Worm (Caenorhabditis elegans) whole organism, L4 larva: Measurements from ENCODE around the gene sex-1.
A peak's percentile ranks its signal among the peaks of the same experiment; 100 is the strongest.

Experiments used
- F10B5.3 ChIP-seq: sonication (generic microtip); optimal IDR thresholded peaks from 2 replicates; lab custom pipeline; 2016; ENCODE audit warnings: mild to moderate bottlenecking, missing genetic modification characterization, missing compliant biosample characterization
- T20F7.1 ChIP-seq: fragments of 200-800 bp; sonication (Bioruptor generic); optimal IDR thresholded peaks from 2 replicates; lab custom pipeline; 2018; ENCODE audit warnings: mild to moderate bottlenecking, missing genetic modification characterization, missing compliant biosample characterization
- T26A8.4 ChIP-seq: fragments of 200-800 bp; sonication (Bioruptor generic); IDR thresholded peaks from 2 replicates; pipeline ENCODE4 v1.3.6; 2022; ENCODE audit warnings: missing genetic modification characterization, missing compliant biosample characterization
- ZK337.2 ChIP-seq: fragments of 200-800 bp; sonication (Bioruptor generic); IDR thresholded peaks from 2 replicates; pipeline ENCODE4 v1.3.6; 2022; ENCODE audit warnings: missing genetic modification reagents, missing genetic modification characterization, missing compliant biosample characterization
- aha-1 ChIP-seq: fragments of 150-350 bp; peaks from one replicate; lab custom pipeline; 2014; ENCODE audit warnings: missing biosample characterization, missing genetic modification characterization
- aly-2 ChIP-seq: sonication (generic microtip); optimal IDR thresholded peaks from 2 replicates; lab custom pipeline; 2018; ENCODE audit warnings: missing biosample characterization, missing genetic modification characterization
- ama-1 ChIP-seq: fragments of 150-350 bp; optimal IDR thresholded peaks from 2 replicates; lab custom pipeline; 2014; ENCODE audit warnings: inconsistent platforms, mixed read lengths
- arid-1 ChIP-seq: fragments of 200-800 bp; sonication (Bioruptor generic); conservative IDR thresholded peaks from 2 replicates; pipeline ENCODE4 v1.3.6; 2022; ENCODE audit warnings: missing genetic modification reagents, missing genetic modification characterization, missing compliant biosample characterization
- ceh-28 ChIP-seq: fragments of 150-350 bp; optimal IDR thresholded peaks from 2 replicates; lab custom pipeline; 2014; ENCODE audit warnings: missing biosample characterization, missing genetic modification reagents, missing genetic modification characterization
- ces-1 ChIP-seq: fragments of 150-350 bp; sonication (generic microtip); optimal IDR thresholded peaks from 4 replicates; lab custom pipeline; 2014; ENCODE audit warnings: missing biosample characterization, missing genetic modification reagents, missing genetic modification characterization
- cey-2 ChIP-seq: sonication (generic microtip); optimal IDR thresholded peaks from 3 replicates; lab custom pipeline; 2017; ENCODE audit warnings: missing genetic modification characterization, mild to moderate bottlenecking, missing compliant biosample characterization, antibody characterized with exemption, borderline replicate concordance; ENCODE audit not compliant: insufficient read depth
- daf-12 ChIP-seq: fragments of 150-350 bp; optimal IDR thresholded peaks from 2 replicates; lab custom pipeline; 2014; ENCODE audit warnings: missing biosample characterization, missing genetic modification reagents, missing genetic modification characterization
- daf-19 ChIP-seq: fragments of 200-800 bp; sonication (Bioruptor generic); conservative IDR thresholded peaks from 2 replicates; pipeline ENCODE4 v1.3.6; 2022; ENCODE audit warnings: missing genetic modification characterization, missing compliant biosample characterization
- daf-8 ChIP-seq: fragments of 200-800 bp; sonication (Bioruptor generic); IDR thresholded peaks from 2 replicates; pipeline ENCODE4 v1.3.6; 2022; ENCODE audit warnings: missing genetic modification characterization, missing compliant biosample characterization
- dpl-1 ChIP-seq: fragments of 150-350 bp; optimal IDR thresholded peaks from 2 replicates; lab custom pipeline; 2014; ENCODE audit warnings: missing biosample characterization, missing genetic modification reagents, missing genetic modification characterization
- duxl-1 ChIP-seq: sonication (generic microtip); optimal IDR thresholded peaks from 2 replicates; lab custom pipeline; 2016; ENCODE audit warnings: mild to moderate bottlenecking, missing genetic modification characterization, moderate library complexity, missing compliant biosample characterization; ENCODE audit not compliant: poor library complexity
- fkh-10 ChIP-seq: fragments of 150-350 bp; optimal IDR thresholded peaks from 2 replicates; lab custom pipeline; 2014; ENCODE audit warnings: missing biosample characterization, missing genetic modification reagents, missing genetic modification characterization
- hlh-11 ChIP-seq: fragments of 200-800 bp; sonication (Bioruptor generic); optimal IDR thresholded peaks from 2 replicates; lab custom pipeline; 2018; ENCODE audit warnings: mild to moderate bottlenecking, missing genetic modification characterization, missing compliant biosample characterization
- hmg-1.1 ChIP-seq: fragments of 200-800 bp; sonication (Bioruptor generic); IDR thresholded peaks from 2 replicates; pipeline ENCODE4 v1.3.6; 2022; ENCODE audit warnings: missing genetic modification reagents, missing genetic modification characterization, missing compliant biosample characterization
- jun-1 ChIP-seq: fragments of 150-350 bp; optimal IDR thresholded peaks from 2 replicates; lab custom pipeline; 2014; ENCODE audit warnings: missing biosample characterization, missing genetic modification reagents, missing genetic modification characterization
- lin-29 ChIP-seq: fragments of 200-800 bp; sonication (Bioruptor generic); IDR thresholded peaks from 2 replicates; pipeline ENCODE4 v1.3.6; 2022; ENCODE audit warnings: missing genetic modification reagents, missing genetic modification characterization, missing compliant biosample characterization
- lin-38 ChIP-seq: fragments of 200-800 bp; sonication (Bioruptor generic); IDR thresholded peaks from 2 replicates; pipeline ENCODE4 v1.3.6; 2022; ENCODE audit warnings: missing genetic modification reagents, missing genetic modification characterization, missing compliant biosample characterization
- lir-3 ChIP-seq: sonication (generic microtip); optimal IDR thresholded peaks from 2 replicates; lab custom pipeline; 2016; ENCODE audit warnings: mild to moderate bottlenecking, missing genetic modification characterization, missing compliant biosample characterization
- lsy-2 ChIP-seq, 2 experiments: fragments of 150-350 bp in 1 of 2; sonication (generic microtip) in 1 of 2; optimal IDR thresholded peaks; 2 replicates each; lab custom pipeline; 2014 to 2017; ENCODE audit warnings: missing biosample characterization in 2 of 2, missing genetic modification characterization in 2 of 2
- madf-5 ChIP-seq, 2 experiments: fragments of 200-800 bp; sonication (Bioruptor generic); IDR thresholded peaks; 2 replicates each; pipeline ENCODE4 v1.3.6; 2022; ENCODE audit warnings: missing compliant biosample characterization in 2 of 2, missing genetic modification characterization in 2 of 2
- mdl-1 ChIP-seq, 2 experiments: fragments of 150-350 bp in 1 of 2; sonication (generic microtip) in 1 of 2; optimal IDR thresholded peaks; 2 replicates each; lab custom pipeline; 2014 to 2017; ENCODE audit warnings: missing biosample characterization in 2 of 2, missing genetic modification characterization in 2 of 2
- mdt-29 ChIP-seq: fragments of 200-800 bp; sonication (Bioruptor generic); IDR thresholded peaks from 2 replicates; pipeline ENCODE4 v1.3.6; 2022; ENCODE audit warnings: missing genetic modification reagents, missing genetic modification characterization, missing compliant biosample characterization
- mep-1 ChIP-seq: fragments of 150-350 bp; sonication (generic microtip); optimal IDR thresholded peaks from 3 replicates; lab custom pipeline; 2014; ENCODE audit warnings: missing biosample characterization, missing genetic modification characterization
- nhr-11 ChIP-seq: fragments of 150-350 bp; optimal IDR thresholded peaks from 2 replicates; lab custom pipeline; 2014; ENCODE audit warnings: missing biosample characterization, missing genetic modification characterization
- nhr-111 ChIP-seq: fragments of 200-800 bp; sonication (Bioruptor generic); optimal IDR thresholded peaks from 2 replicates; lab custom pipeline; 2018; ENCODE audit warnings: mild to moderate bottlenecking, missing genetic modification characterization, missing compliant biosample characterization
- nhr-237 ChIP-seq: sonication (generic microtip); optimal IDR thresholded peaks from 2 replicates; lab custom pipeline; 2017; ENCODE audit warnings: missing biosample characterization, missing genetic modification characterization
- nhr-25 ChIP-seq: sonication (generic microtip); optimal IDR thresholded peaks from 2 replicates; lab custom pipeline; 2017; ENCODE audit warnings: missing genetic modification characterization, mild to moderate bottlenecking, missing compliant biosample characterization, antibody characterized with exemption, moderate library complexity, borderline replicate concordance; ENCODE audit not compliant: insufficient read depth
- nhr-41 ChIP-seq: fragments of 200-800 bp; sonication (Bioruptor generic); IDR thresholded peaks from 2 replicates; pipeline ENCODE4 v1.3.6; 2022; ENCODE audit warnings: missing genetic modification reagents, missing genetic modification characterization, missing compliant biosample characterization
- nhr-42 ChIP-seq: fragments of 200-800 bp; sonication (Bioruptor generic); IDR thresholded peaks from 2 replicates; pipeline ENCODE4 v1.3.6; 2022; ENCODE audit warnings: missing genetic modification characterization, missing compliant biosample characterization
- nhr-6 ChIP-seq: fragments of 150-350 bp; optimal IDR thresholded peaks from 2 replicates; lab custom pipeline; 2014; ENCODE audit warnings: missing biosample characterization, missing genetic modification characterization
- nhr-76 ChIP-seq: fragments of 150-350 bp; optimal IDR thresholded peaks from 2 replicates; lab custom pipeline; 2014; ENCODE audit warnings: missing biosample characterization, missing genetic modification characterization
- nhr-77 ChIP-seq: fragments of 150-350 bp; optimal IDR thresholded peaks from 2 replicates; lab custom pipeline; 2014; ENCODE audit warnings: missing biosample characterization, missing genetic modification characterization
- pha-4 ChIP-seq, 2 experiments: fragments of 150-350 bp in 1 of 2; fragments of 200-800 bp in 1 of 2; sonication (Bioruptor generic) in 1 of 2; IDR thresholded peaks in 1 of 2; optimal IDR thresholded peaks in 1 of 2; 2 replicates each; pipeline versions ENCODE4 v1.3.6 to Lab custom; 2014 to 2022; ENCODE audit warnings: missing genetic modification characterization in 2 of 2, missing genetic modification reagents in 2 of 2, missing biosample characterization in 1 of 2, missing compliant biosample characterization in 1 of 2
- pqm-1 ChIP-seq: sonication (generic microtip); optimal IDR thresholded peaks from 2 replicates; lab custom pipeline; 2017; ENCODE audit warnings: missing biosample characterization, missing genetic modification characterization
- rbr-2 ChIP-seq: sonication (generic microtip); optimal IDR thresholded peaks from 2 replicates; lab custom pipeline; 2016; ENCODE audit warnings: missing genotype, missing genetic modification characterization, missing compliant biosample characterization
- sdz-12 ChIP-seq: fragments of 200-800 bp; sonication (Bioruptor generic); optimal IDR thresholded peaks from 2 replicates; lab custom pipeline; 2018; ENCODE audit warnings: mild to moderate bottlenecking, missing genetic modification characterization, missing compliant biosample characterization
- set-16 ChIP-seq: fragments of 200-800 bp; sonication (Bioruptor generic); IDR thresholded peaks from 2 replicates; pipeline ENCODE4 v1.3.6; 2022; ENCODE audit warnings: missing genetic modification reagents, missing genetic modification characterization, missing compliant biosample characterization
- snpc-1.2 ChIP-seq: fragments of 200-800 bp; sonication (Bioruptor generic); IDR thresholded peaks from 2 replicates; pipeline ENCODE4 v1.3.6; 2022; ENCODE audit warnings: missing genetic modification reagents, missing genetic modification characterization, missing compliant biosample characterization
- snpc-4 ChIP-seq: fragments of 150-350 bp; optimal IDR thresholded peaks from 2 replicates; lab custom pipeline; 2014; ENCODE audit warnings: missing biosample characterization, missing genetic modification characterization
- spr-1 ChIP-seq: sonication (generic microtip); optimal IDR thresholded peaks from 2 replicates; lab custom pipeline; 2016; ENCODE audit warnings: mild to moderate bottlenecking, missing genetic modification characterization, missing compliant biosample characterization
- spr-3 ChIP-seq: fragments of 200-800 bp; sonication (Bioruptor generic); optimal IDR thresholded peaks from 2 replicates; lab custom pipeline; 2018; ENCODE audit warnings: mild to moderate bottlenecking, missing genetic modification characterization, missing compliant biosample characterization
- unc-62 ChIP-seq, 3 experiments: fragments of 150-350 bp in 1 of 3; sonication (generic microtip); optimal IDR thresholded peaks in 2 of 3; peaks in 1 of 3; 1 replicate in 1 of 3; 2 replicates in 2 of 3; lab custom pipeline; 2014 to 2017; ENCODE audit warnings: missing biosample characterization in 3 of 3, missing genetic modification characterization in 3 of 3, missing genetic modification reagents in 3 of 3, missing genotype in 1 of 3
- zfp-3 ChIP-seq: fragments of 200-800 bp; sonication (Bioruptor generic); conservative IDR thresholded peaks from 2 replicates; pipeline ENCODE4 v1.3.6; 2022; ENCODE audit warnings: missing genetic modification reagents, missing genetic modification characterization, missing compliant biosample characterization
- ztf-11 ChIP-seq: fragments of 150-350 bp; optimal IDR thresholded peaks from 2 replicates; lab custom pipeline; 2014; ENCODE audit warnings: missing biosample characterization, missing genetic modification characterization
- ztf-7 ChIP-seq: fragments of 150-350 bp; optimal IDR thresholded peaks from 2 replicates; lab custom pipeline; 2014; ENCODE audit warnings: missing biosample characterization, missing genetic modification characterization

The sex-1 gene

ce11 chrX:10188493-10188895, 16.7 kb downstream of the sex-1 start:
- TF ChIP-seq madf-5 (GFP tag; IDR thresholded peaks at IDR 0.05; lab: Robert Waterston, UW) (0 out of 4 replicates have a peak, but pooled peaks of 1 of the 2 experiments have one; percentile 33), T20F7.1 (GFP tag; lab: Kevin White, UChicago) (peak; percentile 60), zfp-3 (GFP tag; lab: Robert Waterston, UW) (no peak), cey-2 (tag; lab: Kevin White, UChicago) (no peak), nhr-6 (tag; lab: Kevin White, UChicago) (peak; percentile 31), nhr-11 (tag; lab: Kevin White, UChicago) (peak; percentile 86), snpc-4 (tag; lab: Kevin White, UChicago) (no peak), snpc-1.2 (GFP tag; lab: Robert Waterston, UW) (no peak), daf-8 (GFP tag; lab: Robert Waterston, UW) (no peak), dpl-1 (GFP tag; lab: Kevin White, UChicago) (peak; percentile 14), nhr-42 (GFP tag; lab: Robert Waterston, UW) (peak; percentile 55; the same call in 1 of the 2 replicates), set-16 (GFP tag; lab: Robert Waterston, UW) (peak; percentile 86), nhr-237 (no peak), spr-3 (no peak), ceh-28 (no peak), nhr-41 (GFP tag; lab: Robert Waterston, UW) (0 out of 2 replicates have a peak, but pooled peaks have one; percentile 10), lin-29 (no peak), aly-2 (tag; lab: Kevin White, UChicago) (no peak), nhr-77 (tag; lab: Kevin White, UChicago) (peak; percentile 64), lin-38 (GFP tag; lab: Robert Waterston, UW) (peak; percentile 40; the same call in 1 of the 2 replicates), ztf-11 (tag; lab: Kevin White, UChicago) (no peak), daf-19 (GFP tag; lab: Robert Waterston, UW) (no peak), spr-1 (tag; lab: Kevin White, UChicago) (peak; percentile 13), nhr-76 (tag; lab: Kevin White, UChicago) (no peak), fkh-10 (peak; percentile 58), nhr-111 (GFP tag; lab: Kevin White, UChicago) (no peak), lsy-2 (tag; optimal IDR thresholded peaks at IDR 0.05; lab: Kevin White, UChicago) (peak; percentile 14 to 73), arid-1 (GFP tag; lab: Robert Waterston, UW) (0 out of 2 replicates have a peak, but pooled peaks have one; percentile 6), unc-62 (GFP tag; optimal IDR thresholded peaks at IDR 0.05 in 1 of 2; lab: Kevin White, UChicago) (peak in 1 of 2 experiments; percentile 100), unc-62 (tag; optimal IDR thresholded peaks at IDR 0.05; lab: Kevin White, UChicago) (no peak), mdl-1 (tag; optimal IDR thresholded peaks at IDR 0.05; lab: Kevin White, UChicago) (peak; percentile 93 to 97), hmg-1.1 (GFP tag; lab: Robert Waterston, UW) (peak; percentile 91), ztf-7 (no peak), duxl-1 (tag; lab: Kevin White, UChicago) (peak; percentile 43), mdt-29 (GFP tag; lab: Robert Waterston, UW) (no peak), T26A8.4 (GFP tag; lab: Robert Waterston, UW) (peak; percentile 63), mep-1 (tag; lab: Kevin White, UChicago) (peak; percentile 94), nhr-25 (peak; percentile 75), daf-12 (tag; lab: Kevin White, UChicago) (no peak), aha-1 (tag; lab: Kevin White, UChicago) (peak; percentile 97), rbr-2 (tag; lab: Kevin White, UChicago) (peak; percentile 92), ZK337.2 (no peak), lir-3 (tag; lab: Kevin White, UChicago) (no peak), pqm-1 (tag; lab: Kevin White, UChicago) (peak; percentile 20), F10B5.3 (peak; percentile 8), hlh-11 (peak; percentile 91), jun-1 (tag; lab: Kevin White, UChicago) (peak; percentile 13), pha-4 (GFP tag; IDR thresholded peaks at IDR 0.05; lab: Robert Waterston, UW) (peak; percentile 40; the same call in 1 of the 2 replicates), pha-4 (tag; optimal IDR thresholded peaks at IDR 0.05; lab: Kevin White, UChicago) (no peak), sdz-12 (GFP tag; lab: Kevin White, UChicago) (no peak), ama-1 (lab: Kevin White, UChicago) (peak; percentile 14), ces-1 (GFP tag; lab: Kevin White, UChicago) (no peak)
